Fruit fly (Drosophila melanogaster) whole organism, embryonic: ENCODE data around the gene Shmt.
A peak's percentile ranks its signal among the peaks of the same experiment; 100 is the strongest.

Experiments used
- Aef1 ChIP-seq: fragments of 200-800 bp; sonication (Bioruptor generic); IDR thresholded peaks from 3 replicates; pipeline ENCODE4 v1.3.6; 2022; ENCODE audit warnings: missing biosample characterization, missing genetic modification characterization
- Atf-2 ChIP-seq: fragments of 200-800 bp; sonication (Bioruptor generic); optimal IDR thresholded peaks from 2 replicates; lab custom pipeline; 2016; ENCODE audit warnings: missing biosample characterization, missing genetic modification characterization
- Atf3 ChIP-seq: fragments of 200-800 bp; sonication (Bioruptor generic); optimal IDR thresholded peaks from 3 replicates; lab custom pipeline; 2016; ENCODE audit warnings: missing biosample characterization, missing genetic modification characterization
- BEAF-32 ChIP-seq: fragments of 200-800 bp; sonication (Bioruptor generic); optimal IDR thresholded peaks from 3 replicates; lab custom pipeline; 2017; ENCODE audit warnings: missing biosample characterization, missing genetic modification characterization, mild to moderate bottlenecking, moderate library complexity, missing genetic modification reagents
- C15 ChIP-seq: fragments of 200-800 bp; sonication (Bioruptor generic); IDR thresholded peaks from 3 replicates; pipeline ENCODE4 v1.3.6; 2022; ENCODE audit warnings: missing biosample characterization, missing genetic modification characterization
- CG10565 ChIP-seq: fragments of 200-800 bp; sonication (Bioruptor generic); optimal IDR thresholded peaks from 3 replicates; lab custom pipeline; 2016; ENCODE audit warnings: missing biosample characterization, mild to moderate bottlenecking, missing genetic modification characterization
- CG12391 ChIP-seq: fragments of 200-800 bp; sonication (Bioruptor generic); optimal IDR thresholded peaks from 3 replicates; lab custom pipeline; 2018; ENCODE audit warnings: missing biosample characterization, mild to moderate bottlenecking, missing genetic modification characterization, moderate library complexity
- CG12942 ChIP-seq: fragments of 200-800 bp; sonication (Bioruptor generic); optimal IDR thresholded peaks from 3 replicates; lab custom pipeline; 2016; ENCODE audit warnings: missing biosample characterization, missing genetic modification characterization
- CG13123 ChIP-seq: fragments of 200-800 bp; sonication (Bioruptor generic); optimal IDR thresholded peaks from 2 replicates; lab custom pipeline; 2016; ENCODE audit warnings: missing biosample characterization, missing genetic modification characterization
- CG14014 ChIP-seq: fragments of 200-800 bp; sonication (Bioruptor generic); IDR thresholded peaks from 2 replicates; pipeline ENCODE4 v1.3.6; 2022; ENCODE audit warnings: missing biosample characterization, missing genetic modification characterization
- CG14710 ChIP-seq: fragments of 200-800 bp; sonication (Bioruptor generic); optimal IDR thresholded peaks from 3 replicates; lab custom pipeline; 2019; ENCODE audit warnings: missing biosample characterization, mild to moderate bottlenecking, missing genetic modification characterization, moderate library complexity
- CG17612 ChIP-seq: fragments of 200-800 bp; sonication (Bioruptor generic); IDR thresholded peaks from 2 replicates; pipeline ENCODE4 v1.3.6; 2022; ENCODE audit warnings: missing biosample characterization, missing genetic modification characterization
- CG18476 ChIP-seq: fragments of 200-800 bp; sonication (Bioruptor generic); optimal IDR thresholded peaks from 2 replicates; lab custom pipeline; 2016; ENCODE audit warnings: missing biosample characterization, mild to moderate bottlenecking, missing genetic modification characterization
- CG2120 ChIP-seq: fragments of 200-800 bp; sonication (Bioruptor generic); optimal IDR thresholded peaks from 3 replicates; lab custom pipeline; 2016; ENCODE audit warnings: missing biosample characterization, missing genetic modification characterization
- CG2129 ChIP-seq: fragments of 200-800 bp; sonication (Bioruptor generic); IDR thresholded peaks from 2 replicates; pipeline ENCODE4 v1.3.6; 2022; ENCODE audit warnings: missing biosample characterization, missing genetic modification characterization; ENCODE audit not compliant: partially characterized antibody
- CG2199 ChIP-seq: fragments of 200-800 bp; sonication (Bioruptor generic); IDR thresholded peaks from 3 replicates; pipeline ENCODE4 v1.3.6; 2022; ENCODE audit warnings: missing biosample characterization, missing genetic modification characterization
- CG2202 ChIP-seq: fragments of 200-800 bp; sonication (Bioruptor generic); optimal IDR thresholded peaks from 2 replicates; lab custom pipeline; 2018; ENCODE audit warnings: missing biosample characterization, mild to moderate bottlenecking, missing genetic modification characterization
- CG30020 ChIP-seq: fragments of 200-800 bp; optimal IDR thresholded peaks from 2 replicates; lab custom pipeline; 2019; ENCODE audit warnings: missing biosample characterization, mild to moderate bottlenecking, missing genetic modification characterization, moderate library complexity
- CG32767 ChIP-seq: fragments of 200-800 bp; sonication (Bioruptor generic); IDR thresholded peaks from 2 replicates; pipeline ENCODE4 v1.3.6; 2022; ENCODE audit warnings: missing biosample characterization, missing genetic modification characterization
- CG3281 ChIP-seq: fragments of 200-800 bp; sonication (Bioruptor generic); optimal IDR thresholded peaks from 3 replicates; lab custom pipeline; 2017; ENCODE audit warnings: missing biosample characterization, mild to moderate bottlenecking, missing genetic modification characterization
- CG3838 ChIP-seq: fragments of 200-800 bp; sonication (Bioruptor generic); optimal IDR thresholded peaks from 3 replicates; lab custom pipeline; 2016; ENCODE audit warnings: missing biosample characterization, missing genetic modification characterization
- CG4707 ChIP-seq: fragments of 200-800 bp; sonication (Bioruptor generic); optimal IDR thresholded peaks from 2 replicates; lab custom pipeline; 2018; ENCODE audit warnings: missing biosample characterization, mild to moderate bottlenecking, missing genetic modification characterization, moderate library complexity
- CG7357 ChIP-seq: fragments of 200-800 bp; sonication (Bioruptor generic); IDR thresholded peaks from 3 replicates; pipeline ENCODE4 v1.3.6; 2022; ENCODE audit warnings: missing biosample characterization, missing genetic modification characterization
- CG7839 ChIP-seq: fragments of 200-800 bp; sonication (Bioruptor generic); optimal IDR thresholded peaks from 3 replicates; lab custom pipeline; 2018; ENCODE audit warnings: missing biosample characterization, mild to moderate bottlenecking, missing genetic modification characterization, moderate library complexity
- CG8388 ChIP-seq: fragments of 200-800 bp; sonication (Bioruptor generic); optimal IDR thresholded peaks from 2 replicates; lab custom pipeline; 2019; ENCODE audit warnings: missing biosample characterization, mild to moderate bottlenecking, missing genetic modification characterization, moderate library complexity
- CG9215 ChIP-seq: fragments of 200-800 bp; sonication (Bioruptor generic); IDR thresholded peaks from 2 replicates; pipeline ENCODE4 v1.3.6; 2022; ENCODE audit warnings: missing biosample characterization, missing genetic modification characterization
- CkIIα-i1 ChIP-seq: fragments of 200-800 bp; sonication (Bioruptor generic); IDR thresholded peaks from 2 replicates; pipeline ENCODE4 v1.3.6; 2022; ENCODE audit warnings: missing biosample characterization, missing genetic modification characterization
- Deaf1 ChIP-seq: fragments of 200-800 bp; optimal IDR thresholded peaks from 3 replicates; lab custom pipeline; 2019; ENCODE audit warnings: missing biosample characterization, mild to moderate bottlenecking, missing genetic modification characterization, moderate library complexity
- E2f1 ChIP-seq: fragments of 200-800 bp; sonication (Bioruptor generic); IDR thresholded peaks from 2 replicates; pipeline ENCODE4 v1.3.6; 2022; ENCODE audit warnings: missing biosample characterization, missing genetic modification characterization
- Elba2 ChIP-seq: fragments of 200-800 bp; sonication (Bioruptor generic); optimal IDR thresholded peaks from 3 replicates; lab custom pipeline; 2016; ENCODE audit warnings: missing biosample characterization, missing genetic modification characterization
- H2.0 ChIP-seq: fragments of 200-800 bp; sonication (Bioruptor generic); IDR thresholded peaks from 2 replicates; pipeline ENCODE4 v1.3.6; 2022; ENCODE audit warnings: missing biosample characterization, missing genetic modification characterization
- Lhr ChIP-seq: fragments of 200-800 bp; sonication (Bioruptor generic); optimal IDR thresholded peaks from 3 replicates; lab custom pipeline; 2017; ENCODE audit warnings: mild to moderate bottlenecking, missing biosample characterization, missing genetic modification reagents, missing genetic modification characterization
- Mrtf ChIP-seq: fragments of 200-800 bp; sonication (Bioruptor generic); IDR thresholded peaks from 3 replicates; pipeline ENCODE4 v1.3.6; 2022; ENCODE audit warnings: missing biosample characterization, missing genetic modification characterization
- Six4 ChIP-seq: fragments of 200-800 bp; sonication (Bioruptor generic); optimal IDR thresholded peaks from 2 replicates; lab custom pipeline; 2016; ENCODE audit warnings: missing biosample characterization, missing genetic modification characterization
- Sry-β ChIP-seq: fragments of 200-800 bp; sonication (Bioruptor generic); optimal IDR thresholded peaks from 2 replicates; lab custom pipeline; 2018; ENCODE audit warnings: missing biosample characterization, mild to moderate bottlenecking, missing genetic modification characterization, moderate library complexity
- Taf1 ChIP-seq: fragments of 200-800 bp; sonication (Bioruptor generic); IDR thresholded peaks from 2 replicates; pipeline ENCODE4 v1.3.6; 2022; ENCODE audit warnings: missing biosample characterization, missing genetic modification characterization
- Vsx1 ChIP-seq: fragments of 200-800 bp; sonication (Bioruptor generic); optimal IDR thresholded peaks from 2 replicates; lab custom pipeline; 2017; ENCODE audit warnings: missing biosample characterization, mild to moderate bottlenecking, missing genetic modification characterization, missing genetic modification reagents
- Xbp1 ChIP-seq: fragments of 200-800 bp; sonication (Bioruptor generic); optimal IDR thresholded peaks from 3 replicates; lab custom pipeline; 2016; ENCODE audit warnings: missing biosample characterization, mild to moderate bottlenecking, missing genetic modification characterization
- ap ChIP-seq: fragments of 200-800 bp; sonication (Bioruptor generic); IDR thresholded peaks from 2 replicates; pipeline ENCODE4 v1.3.6; 2022; ENCODE audit warnings: missing biosample characterization, missing genetic modification characterization
- btn ChIP-seq: fragments of 200-800 bp; sonication (Bioruptor generic); optimal IDR thresholded peaks from 2 replicates; lab custom pipeline; 2016; ENCODE audit warnings: missing biosample characterization, missing genetic modification characterization
- gsb-n ChIP-seq: fragments of 200-800 bp; sonication (Bioruptor generic); optimal IDR thresholded peaks from 3 replicates; lab custom pipeline; 2018; ENCODE audit warnings: missing biosample characterization, mild to moderate bottlenecking, missing genetic modification characterization
- hth ChIP-seq: fragments of >200 bp; optimal IDR thresholded peaks from 2 replicates; lab custom pipeline; 2017; ENCODE audit warnings: inconsistent platforms
- ken ChIP-seq: fragments of 200-800 bp; sonication (Bioruptor generic); IDR thresholded peaks from 3 replicates; pipeline ENCODE4 v1.3.6; 2022; ENCODE audit warnings: missing biosample characterization, missing genetic modification characterization
- pb ChIP-seq: fragments of 200-800 bp; sonication (Bioruptor generic); optimal IDR thresholded peaks from 3 replicates; lab custom pipeline; 2016; ENCODE audit warnings: missing biosample characterization, missing genetic modification characterization
- pho ChIP-seq: fragments of 200-800 bp; sonication (Bioruptor generic); optimal IDR thresholded peaks from 2 replicates; lab custom pipeline; 2016; ENCODE audit warnings: missing biosample characterization, missing genetic modification characterization
- prd ChIP-seq, 3 experiments: fragments of >200 bp in 2 of 3; fragments of 200-800 bp in 1 of 3; sonication (Bioruptor generic) in 1 of 3; optimal IDR thresholded peaks in 2 of 3; IDR thresholded peaks in 1 of 3; 2 replicates in 2 of 3; 3 replicates in 1 of 3; pipeline versions ENCODE4 v1.3.6 to Lab custom; 2017 to 2022; ENCODE audit warnings: missing biosample characterization in 1 of 3, missing genetic modification characterization in 1 of 3
- sna ChIP-seq: fragments of 200-800 bp; sonication (Bioruptor generic); IDR thresholded peaks from 2 replicates; pipeline ENCODE4 v1.3.6; 2022; ENCODE audit warnings: missing biosample characterization, missing genetic modification characterization; ENCODE audit not compliant: partially characterized antibody
- vvl ChIP-seq: fragments of 200-800 bp; sonication (Bioruptor generic); IDR thresholded peaks from 2 replicates; pipeline ENCODE4 v1.3.6; 2022; ENCODE audit warnings: missing biosample characterization, missing genetic modification characterization

Gene Shmt

dm6 chrX:5900146-5901093 lies 16.2 kb downstream of the Shmt start, which contains the start of gene Act5C (continued):
- TF ChIP-seq Vsx1 (GFP tag; lab: Kevin White, UChicago) (peak; percentile 81), Atf3 (peak; percentile 85), Elba2 (GFP tag; lab: Kevin White, UChicago) (peak; percentile 74), pb (GFP tag; lab: Kevin White, UChicago) (peak; percentile 84), Sry-β (GFP tag; lab: Kevin White, UChicago) (peak; percentile 52), CG9215 (GFP tag; lab: Robert Waterston, UW) (peak; percentile 82), C15 (GFP tag; lab: Robert Waterston, UW) (peak; percentile 89), Xbp1 (GFP tag; lab: Kevin White, UChicago) (peak; percentile 94), sna (no peak), CG2129 (no peak), Deaf1 (tag; lab: Kevin White, UChicago) (peak; percentile 64), CG13123 (GFP tag; lab: Kevin White, UChicago) (peak; percentile 87), CG2199 (peak; percentile 93), CG18476 (GFP tag; lab: Kevin White, UChicago) (peak; percentile 92), CG3838 (GFP tag; lab: Kevin White, UChicago) (peak; percentile 85), prd (optimal IDR thresholded peaks at IDR 0.05; lab: Kevin White, UChicago) (no peak), prd (GFP tag; IDR thresholded peaks at IDR 0.05; lab: Robert Waterston, UW) (peak; percentile 95), ap (GFP tag; lab: Robert Waterston, UW) (peak; percentile 82), CG14710 (tag; lab: Kevin White, UChicago) (peak; percentile 93), CG2120 (GFP tag; lab: Kevin White, UChicago) (peak; percentile 95), H2.0 (GFP tag; lab: Robert Waterston, UW) (peak; percentile 94), Atf-2 (GFP tag; lab: Kevin White, UChicago) (peak; percentile 92), CG8388 (GFP tag; lab: Kevin White, UChicago) (peak; percentile 93), CG14014 (GFP tag; lab: Robert Waterston, UW) (peak; percentile 94), vvl (GFP tag; lab: Robert Waterston, UW) (peak; percentile 97), CG12391 (tag; lab: Kevin White, UChicago) (peak; percentile 95), CG10565 (GFP tag; lab: Kevin White, UChicago) (peak; percentile 90), CG7357 (GFP tag; lab: Robert Waterston, UW) (peak; percentile 83), E2f1 (peak; percentile 92), CkIIα-i1 (GFP tag; lab: Robert Waterston, UW) (no peak), Six4 (GFP tag; lab: Kevin White, UChicago) (peak; percentile 91), pho (GFP tag; lab: Kevin White, UChicago) (peak; percentile 89), CG12942 (peak; percentile 90), CG7839 (tag; lab: Kevin White, UChicago) (peak; percentile 96), CG30020 (tag; lab: Kevin White, UChicago) (peak; percentile 62), Lhr (peak; percentile 70), CG32767 (peak; percentile 90), BEAF-32 (GFP tag; lab: Kevin White, UChicago) (peak; percentile 1), Taf1 (GFP tag; lab: Robert Waterston, UW) (peak; percentile 72), ken (GFP tag; lab: Robert Waterston, UW) (peak; percentile 94), btn (peak; percentile 92), hth (lab: Kevin White, UChicago) (no peak), Aef1 (GFP tag; lab: Robert Waterston, UW) (peak; percentile 85), CG4707 (GFP tag; lab: Kevin White, UChicago) (peak; percentile 92), Mrtf (peak; percentile 91), gsb-n (tag; lab: Kevin White, UChicago) (peak; percentile 95), CG3281 (GFP tag; lab: Kevin White, UChicago) (peak; percentile 91), CG17612 (GFP tag; lab: Robert Waterston, UW) (peak; percentile 82), CG2202 (tag; lab: Kevin White, UChicago) (peak; percentile 90)
